Fruit fly (Drosophila melanogaster) whole organism: ENCODE measurements around the gene CG17919.

ENCODE experiments used
- pan ChIP-seq: fragments of >200 bp; optimal IDR thresholded peaks from 2 replicates; lab custom pipeline; 2017
- psq ChIP-seq: fragments of >200 bp; optimal IDR thresholded peaks from 2 replicates; lab custom pipeline; 2017

DNA sequence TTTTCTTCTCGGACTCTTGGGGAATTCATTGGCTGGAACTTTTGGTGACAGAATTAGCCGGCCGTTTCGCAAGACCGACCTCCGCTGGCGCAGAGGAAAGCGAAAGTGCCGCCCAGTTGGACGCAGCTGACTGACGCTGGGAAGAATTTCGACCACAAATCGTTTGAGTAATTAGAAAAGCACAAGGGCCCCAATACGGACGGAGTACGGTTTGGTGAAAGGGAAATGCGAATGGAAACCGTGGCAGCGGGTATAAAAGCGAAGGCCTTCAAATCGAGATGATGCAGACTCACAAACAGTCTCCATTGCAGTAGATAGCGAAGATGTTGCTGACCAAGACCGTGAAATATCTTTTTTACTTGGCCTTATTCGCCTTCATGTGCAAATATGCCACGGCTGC lies 38.9 kb upstream of the CG17919 start, which contains the start of gene Osi16:
- no peak for TF ChIP-seq pan (lab: Kevin White, UChicago)
- TF ChIP-seq psq (lab: Kevin White, UChicago) = no peak
